Fruit fly (Drosophila melanogaster) whole organism, prepupa: Measurements from ENCODE around the gene CG31156.

Experiments used
- Blimp-1 ChIP-seq: fragments of 200-800 bp; sonication (Bioruptor generic); optimal IDR thresholded peaks from 3 replicates; lab custom pipeline; 2017; ENCODE audit warnings: missing biosample characterization, missing genetic modification characterization, mild to moderate bottlenecking, moderate library complexity, missing genetic modification reagents
- CG10631 ChIP-seq: fragments of 200-800 bp; sonication (Bioruptor generic); optimal IDR thresholded peaks from 2 replicates; lab custom pipeline; 2016; ENCODE audit warnings: missing biosample characterization, missing genetic modification characterization
- CG16779 ChIP-seq: fragments of 200-800 bp; sonication (Bioruptor generic); optimal IDR thresholded peaks from 3 replicates; lab custom pipeline; 2017; ENCODE audit warnings: missing biosample characterization, mild to moderate bottlenecking, missing genetic modification characterization
- CG3032 ChIP-seq: fragments of 200-800 bp; optimal IDR thresholded peaks from 2 replicates; lab custom pipeline; 2019; ENCODE audit warnings: missing biosample characterization, mild to moderate bottlenecking, missing genetic modification characterization, moderate library complexity
- CG9139 ChIP-seq: fragments of 200-800 bp; sonication (Bioruptor generic); optimal IDR thresholded peaks from 3 replicates; lab custom pipeline; 2017; ENCODE audit warnings: missing biosample characterization, mild to moderate bottlenecking, missing genetic modification characterization
- Gug ChIP-seq: fragments of 200-800 bp; sonication (Bioruptor generic); IDR thresholded peaks from 2 replicates; pipeline ENCODE4 v1.3.6; 2022; ENCODE audit warnings: missing biosample characterization, missing genetic modification characterization
- Hr4 ChIP-seq: fragments of 200-800 bp; sonication (Bioruptor generic); optimal IDR thresholded peaks from 3 replicates; lab custom pipeline; 2016; ENCODE audit warnings: missing biosample characterization, missing genetic modification characterization
- Lpt ChIP-seq: fragments of 200-800 bp; sonication (Bioruptor generic); optimal IDR thresholded peaks from 3 replicates; lab custom pipeline; 2016; ENCODE audit warnings: missing biosample characterization, missing genetic modification characterization
- OdsH ChIP-seq: fragments of 200-800 bp; sonication (Bioruptor generic); optimal IDR thresholded peaks from 3 replicates; lab custom pipeline; 2016; ENCODE audit warnings: missing biosample characterization, missing genetic modification characterization
- esn ChIP-seq: fragments of 200-800 bp; sonication (Bioruptor generic); optimal IDR thresholded peaks from 2 replicates; lab custom pipeline; 2016; ENCODE audit warnings: missing biosample characterization, mild to moderate bottlenecking, missing genetic modification characterization, moderate library complexity
- fkh ChIP-seq: fragments of 200-800 bp; sonication (Bioruptor generic); optimal IDR thresholded peaks from 3 replicates; lab custom pipeline; 2017; ENCODE audit warnings: missing biosample characterization, mild to moderate bottlenecking, missing genetic modification characterization, moderate library complexity

dm6 chr3R:22618280-22618679 lies 4.8 kb upstream of the CG31156 start, which contains the start of gene mRpL45:
- TF ChIP-seq CG9139 (GFP tag; lab: Kevin White, UChicago), result no peak
- TF ChIP-seq esn, result no peak
- TF ChIP-seq Blimp-1 (GFP tag; lab: Kevin White, UChicago), result no peak
- TF ChIP-seq fkh (GFP tag; lab: Kevin White, UChicago), result peak; percentile 92
- no peak for TF ChIP-seq Hr4
- no peak for TF ChIP-seq Lpt
- TF ChIP-seq CG10631 (GFP tag; lab: Kevin White, UChicago), result no peak
- no peak for TF ChIP-seq OdsH (GFP tag; lab: Kevin White, UChicago)
- no peak for TF ChIP-seq CG3032
- no peak for TF ChIP-seq Gug (GFP tag; lab: Robert Waterston, UW)
- no peak for TF ChIP-seq CG16779 (tag; lab: Kevin White, UChicago)
